Fruit fly (Drosophila melanogaster) whole organism, embryonic: ENCODE measurements around the gene Klp67A.

Experiments used
- Abd-B ChIP-seq: fragments of 200-800 bp; sonication (Bioruptor generic); optimal IDR thresholded peaks from 2 replicates; lab custom pipeline; 2018; ENCODE audit warnings: missing biosample characterization, mild to moderate bottlenecking, missing genetic modification characterization, moderate library complexity
- Bgb ChIP-seq: fragments of 200-800 bp; sonication (Bioruptor generic); IDR thresholded peaks from 2 replicates; pipeline ENCODE4 v1.3.6; 2022; ENCODE audit warnings: missing biosample characterization, missing genetic modification characterization; ENCODE audit not compliant: partially characterized antibody
- CG10209 ChIP-seq: fragments of 200-800 bp; sonication (Bioruptor generic); optimal IDR thresholded peaks from 3 replicates; lab custom pipeline; 2017; ENCODE audit warnings: missing biosample characterization, mild to moderate bottlenecking, missing genetic modification characterization, missing genetic modification reagents
- CG11723 ChIP-seq: fragments of 200-800 bp; sonication (Bioruptor generic); optimal IDR thresholded peaks from 2 replicates; lab custom pipeline; 2017; ENCODE audit warnings: missing biosample characterization, mild to moderate bottlenecking, missing genetic modification characterization
- CG13775 ChIP-seq: fragments of 200-800 bp; sonication (Bioruptor generic); optimal IDR thresholded peaks from 3 replicates; lab custom pipeline; 2017; ENCODE audit warnings: missing biosample characterization, mild to moderate bottlenecking, missing genetic modification characterization
- CG14860 ChIP-seq: fragments of 200-800 bp; sonication (Bioruptor generic); IDR thresholded peaks from 3 replicates; pipeline ENCODE4 v1.3.6; 2022; ENCODE audit warnings: missing biosample characterization, missing genetic modification characterization; ENCODE audit not compliant: partially characterized antibody
- CG16779 ChIP-seq: fragments of 200-800 bp; sonication (Bioruptor generic); IDR thresholded peaks from 2 replicates; pipeline ENCODE4 v1.3.6; 2022; ENCODE audit warnings: missing biosample characterization, missing genetic modification characterization
- CG17359 ChIP-seq: fragments of 200-800 bp; sonication (Bioruptor generic); optimal IDR thresholded peaks from 3 replicates; lab custom pipeline; 2018; ENCODE audit warnings: missing biosample characterization, mild to moderate bottlenecking, missing genetic modification characterization, moderate library complexity
- CG18476 ChIP-seq: fragments of 200-800 bp; sonication (Bioruptor generic); optimal IDR thresholded peaks from 2 replicates; lab custom pipeline; 2016; ENCODE audit warnings: missing biosample characterization, mild to moderate bottlenecking, missing genetic modification characterization
- CG2120 ChIP-seq: fragments of 200-800 bp; sonication (Bioruptor generic); optimal IDR thresholded peaks from 3 replicates; lab custom pipeline; 2016; ENCODE audit warnings: missing biosample characterization, missing genetic modification characterization
- CG32767 ChIP-seq: fragments of 200-800 bp; sonication (Bioruptor generic); IDR thresholded peaks from 2 replicates; pipeline ENCODE4 v1.3.6; 2022; ENCODE audit warnings: missing biosample characterization, missing genetic modification characterization
- CG3995 ChIP-seq: fragments of 200-800 bp; sonication (Bioruptor generic); optimal IDR thresholded peaks from 3 replicates; lab custom pipeline; 2016; ENCODE audit warnings: missing biosample characterization, missing genetic modification characterization
- CG4707 ChIP-seq: fragments of 200-800 bp; sonication (Bioruptor generic); optimal IDR thresholded peaks from 2 replicates; lab custom pipeline; 2018; ENCODE audit warnings: missing biosample characterization, mild to moderate bottlenecking, missing genetic modification characterization, moderate library complexity
- CG5245 ChIP-seq: fragments of 200-800 bp; sonication (Bioruptor generic); optimal IDR thresholded peaks from 3 replicates; lab custom pipeline; 2016; ENCODE audit warnings: missing biosample characterization, missing genetic modification characterization
- CG8290 ChIP-seq, 3 experiments: fragments of 200-800 bp; sonication (Bioruptor generic); optimal IDR thresholded peaks; 2 replicates each; lab custom pipeline; 2016 to 2019; ENCODE audit warnings: missing biosample characterization in 3 of 3, missing genetic modification characterization in 3 of 3, mild to moderate bottlenecking in 2 of 3, moderate library complexity in 1 of 3
- CG9609 ChIP-seq: fragments of 200-800 bp; sonication (Bioruptor generic); optimal IDR thresholded peaks from 3 replicates; lab custom pipeline; 2016; ENCODE audit warnings: missing biosample characterization, missing genetic modification characterization
- Dbx ChIP-seq: fragments of 200-800 bp; sonication (Bioruptor generic); IDR thresholded peaks from 3 replicates; pipeline ENCODE4 v1.3.6; 2022; ENCODE audit warnings: missing biosample characterization, missing genetic modification characterization
- Hmx ChIP-seq: fragments of 200-800 bp; sonication (Bioruptor generic); optimal IDR thresholded peaks from 2 replicates; lab custom pipeline; 2016; ENCODE audit warnings: missing biosample characterization, missing genetic modification characterization
- Hr3 ChIP-seq: fragments of 200-800 bp; sonication (Bioruptor generic); optimal IDR thresholded peaks from 3 replicates; lab custom pipeline; 2016; ENCODE audit warnings: missing biosample characterization, missing genetic modification characterization
- Hsf ChIP-seq: fragments of 200-800 bp; sonication (Bioruptor generic); optimal IDR thresholded peaks from 3 replicates; lab custom pipeline; 2016; ENCODE audit warnings: missing biosample characterization, missing genetic modification characterization
- Mes4 ChIP-seq: fragments of 200-800 bp; sonication (Bioruptor generic); optimal IDR thresholded peaks from 2 replicates; lab custom pipeline; 2016; ENCODE audit warnings: missing biosample characterization, missing genetic modification characterization
- NC2α ChIP-seq: fragments of 200-800 bp; sonication (Bioruptor generic); optimal IDR thresholded peaks from 2 replicates; lab custom pipeline; 2016; ENCODE audit warnings: missing biosample characterization, missing genetic modification characterization
- NFAT ChIP-seq: fragments of 200-800 bp; sonication (Bioruptor generic); IDR thresholded peaks from 2 replicates; pipeline ENCODE4 v1.3.6; 2022; ENCODE audit warnings: missing biosample characterization, missing genetic modification characterization
- Optix ChIP-seq: fragments of 200-800 bp; sonication (Bioruptor generic); IDR thresholded peaks from 3 replicates; pipeline ENCODE4 v1.3.6; 2022; ENCODE audit warnings: missing biosample characterization, missing genetic modification characterization
- Scr ChIP-seq: fragments of 200-800 bp; sonication (Bioruptor generic); IDR thresholded peaks from 2 replicates; pipeline ENCODE4 v1.3.6; 2022; ENCODE audit warnings: missing biosample characterization, missing genetic modification characterization; ENCODE audit not compliant: partially characterized antibody
- Sox100B ChIP-seq: fragments of 200-800 bp; sonication (Bioruptor generic); optimal IDR thresholded peaks from 3 replicates; lab custom pipeline; 2018; ENCODE audit warnings: missing biosample characterization, mild to moderate bottlenecking, missing genetic modification characterization
- Taf1 ChIP-seq: fragments of 200-800 bp; sonication (Bioruptor generic); IDR thresholded peaks from 2 replicates; pipeline ENCODE4 v1.3.6; 2022; ENCODE audit warnings: missing biosample characterization, missing genetic modification characterization
- ab ChIP-seq: fragments of 200-800 bp; sonication (Bioruptor generic); optimal IDR thresholded peaks from 2 replicates; lab custom pipeline; 2016; ENCODE audit warnings: missing biosample characterization, missing genetic modification characterization
- abd-A ChIP-seq: fragments of 200-800 bp; sonication (Bioruptor generic); optimal IDR thresholded peaks from 3 replicates; lab custom pipeline; 2019; ENCODE audit warnings: missing biosample characterization, mild to moderate bottlenecking, missing genetic modification characterization, moderate library complexity
- ara ChIP-seq: fragments of 200-800 bp; sonication (Bioruptor generic); IDR thresholded peaks from 2 replicates; pipeline ENCODE4 v1.3.6; 2022; ENCODE audit warnings: missing biosample characterization, missing genetic modification characterization
- bigmax ChIP-seq: fragments of 200-800 bp; sonication (Bioruptor generic); optimal IDR thresholded peaks from 2 replicates; lab custom pipeline; 2018; ENCODE audit warnings: missing biosample characterization, mild to moderate bottlenecking, missing genetic modification characterization
- chif ChIP-seq, 2 experiments: fragments of 200-800 bp; sonication (Bioruptor generic); optimal IDR thresholded peaks; 3 replicates each; lab custom pipeline; 2016; ENCODE audit warnings: missing biosample characterization in 2 of 2, missing genetic modification characterization in 2 of 2
- danr ChIP-seq: fragments of 200-800 bp; sonication (Bioruptor generic); IDR thresholded peaks from 2 replicates; pipeline ENCODE4 v1.3.6; 2022; ENCODE audit warnings: missing biosample characterization, missing genetic modification characterization
- dpn ChIP-seq, 2 experiments: fragments of 200-800 bp; sonication (Bioruptor generic); optimal IDR thresholded peaks; 3 replicates each; lab custom pipeline; 2016; ENCODE audit warnings: missing biosample characterization in 2 of 2, missing genetic modification characterization in 2 of 2
- esg ChIP-seq: fragments of 200-800 bp; sonication (Bioruptor generic); conservative IDR thresholded peaks from 2 replicates; pipeline ENCODE4 v1.3.6; 2022; ENCODE audit warnings: missing biosample characterization, missing genetic modification characterization
- eyg ChIP-seq: fragments of 200-800 bp; sonication (Bioruptor generic); optimal IDR thresholded peaks from 3 replicates; lab custom pipeline; 2016; ENCODE audit warnings: missing biosample characterization, missing genetic modification characterization
- fu2 ChIP-seq: fragments of 200-800 bp; sonication (Bioruptor generic); optimal IDR thresholded peaks from 2 replicates; lab custom pipeline; 2016; ENCODE audit warnings: missing biosample characterization, missing genetic modification characterization
- h ChIP-seq: fragments of >200 bp; optimal IDR thresholded peaks from 2 replicates; lab custom pipeline; 2017
- klu ChIP-seq: fragments of 200-800 bp; sonication (Bioruptor generic); IDR thresholded peaks from 2 replicates; pipeline ENCODE4 v1.3.6; 2022; ENCODE audit warnings: missing biosample characterization, missing genetic modification characterization
- mirr ChIP-seq: fragments of 200-800 bp; sonication (Bioruptor generic); optimal IDR thresholded peaks from 3 replicates; lab custom pipeline; 2018; ENCODE audit warnings: missing biosample characterization, mild to moderate bottlenecking, missing genetic modification characterization
- nmo ChIP-seq: fragments of 200-800 bp; sonication (Bioruptor generic); optimal IDR thresholded peaks from 2 replicates; lab custom pipeline; 2018; ENCODE audit warnings: missing biosample characterization, mild to moderate bottlenecking, missing genetic modification characterization, moderate library complexity
- pan ChIP-seq, 4 experiments: fragments of >200 bp in 3 of 4; fragments of 200-800 bp in 1 of 4; sonication (Bioruptor generic) in 1 of 4; optimal IDR thresholded peaks in 3 of 4; IDR thresholded peaks in 1 of 4; 2 replicates each; pipeline versions ENCODE4 v1.3.6 to Lab custom; 2017 to 2022; ENCODE audit warnings: missing biosample characterization in 2 of 4, missing genetic modification characterization in 2 of 4, mixed read lengths in 1 of 4
- ro ChIP-seq: fragments of 200-800 bp; sonication (Bioruptor generic); IDR thresholded peaks from 2 replicates; pipeline ENCODE4 v1.3.6; 2022; ENCODE audit warnings: missing biosample characterization, missing genetic modification characterization
- sna ChIP-seq: fragments of 200-800 bp; sonication (Bioruptor generic); IDR thresholded peaks from 2 replicates; pipeline ENCODE4 v1.3.6; 2022; ENCODE audit warnings: missing biosample characterization, missing genetic modification characterization; ENCODE audit not compliant: partially characterized antibody
- stc ChIP-seq: fragments of 200-800 bp; sonication (Bioruptor generic); IDR thresholded peaks from 2 replicates; pipeline ENCODE4 v1.3.6; 2022; ENCODE audit warnings: missing biosample characterization, missing genetic modification characterization
- toy ChIP-seq: fragments of 200-800 bp; sonication (Bioruptor generic); IDR thresholded peaks from 2 replicates; pipeline ENCODE4 v1.3.6; 2022; ENCODE audit warnings: missing biosample characterization, missing genetic modification characterization
- tup ChIP-seq: fragments of 200-800 bp; sonication (Bioruptor generic); optimal IDR thresholded peaks from 2 replicates; lab custom pipeline; 2016; ENCODE audit warnings: missing biosample characterization, mild to moderate bottlenecking, missing genetic modification characterization, moderate library complexity
- vvl ChIP-seq: fragments of 200-800 bp; sonication (Bioruptor generic); IDR thresholded peaks from 2 replicates; pipeline ENCODE4 v1.3.6; 2022; ENCODE audit warnings: missing biosample characterization, missing genetic modification characterization
- zfh2 ChIP-seq: fragments of 200-800 bp; sonication (Bioruptor generic); optimal IDR thresholded peaks from 2 replicates; lab custom pipeline; 2016; ENCODE audit warnings: missing biosample characterization, missing genetic modification characterization

Klp67A gene

dm6 chr3L:9402157-9402890 is 35.5 kb upstream of the Klp67A start, which contains the start of gene eIF4E1 (continued):
- TF ChIP-seq abd-A (tag; lab: Kevin White, UChicago): no peak
- peak; percentile 76 for TF ChIP-seq Scr (GFP tag; lab: Robert Waterston, UW)
- TF ChIP-seq Abd-B (GFP tag; lab: Kevin White, UChicago): no peak
- TF ChIP-seq Sox100B (GFP tag; lab: Kevin White, UChicago): no peak
- peak; percentile 4; the same call in 1 of the 2 replicates for TF ChIP-seq vvl (GFP tag; lab: Robert Waterston, UW)
- no peak for TF ChIP-seq Hr3 (GFP tag; lab: Kevin White, UChicago)
- TF ChIP-seq CG14860 (GFP tag; lab: Robert Waterston, UW): peak; percentile 36; the same call in 2 of the 3 replicates
- no peak for TF ChIP-seq CG9609 (GFP tag; lab: Kevin White, UChicago)
- no peak for TF ChIP-seq eyg (GFP tag; lab: Kevin White, UChicago)
- TF ChIP-seq CG8290 (GFP tag; optimal IDR thresholded peaks at IDR 0.05; lab: Kevin White, UChicago): peak; percentile 30
- TF ChIP-seq CG8290 (tag; optimal IDR thresholded peaks at IDR 0.05; lab: Kevin White, UChicago): peak in 1 of 2 experiments; percentile 55
- TF ChIP-seq tup: no peak
- TF ChIP-seq bigmax (GFP tag; lab: Kevin White, UChicago): peak; percentile 14
- TF ChIP-seq CG11723 (GFP tag; lab: Kevin White, UChicago): no peak
- peak in 1 of 2 experiments; percentile 62 for TF ChIP-seq dpn (GFP tag; optimal IDR thresholded peaks at IDR 0.05; lab: Kevin White, UChicago)
- 0 out of 3 replicates have a peak, but pooled peaks have one; percentile 21 for TF ChIP-seq Dbx (GFP tag; lab: Robert Waterston, UW)
- TF ChIP-seq Hsf: peak; percentile 13
- no peak for TF ChIP-seq h (lab: Kevin White, UChicago)
- TF ChIP-seq CG13775 (GFP tag; lab: Kevin White, UChicago): peak; percentile 8
- TF ChIP-seq danr (GFP tag; lab: Robert Waterston, UW): no peak
- no peak for TF ChIP-seq CG5245
- TF ChIP-seq chif (GFP tag; optimal IDR thresholded peaks at IDR 0.05; lab: Kevin White, UChicago): peak in 1 of 2 experiments; percentile 4
- 0 out of 2 replicates have a peak, but pooled peaks have one; percentile 14 for TF ChIP-seq klu (GFP tag; lab: Robert Waterston, UW)
- TF ChIP-seq mirr (GFP tag; lab: Kevin White, UChicago): no peak
- TF ChIP-seq toy: no peak
- TF ChIP-seq fu2: no peak
- TF ChIP-seq CG10209: no peak
- TF ChIP-seq Taf1 (GFP tag; lab: Robert Waterston, UW): no peak
- TF ChIP-seq zfh2 (GFP tag; lab: Kevin White, UChicago): peak; percentile 16
- no peak for TF ChIP-seq pan (optimal IDR thresholded peaks at IDR 0.05; lab: Kevin White, UChicago)
- no peak for TF ChIP-seq pan (GFP tag; optimal IDR thresholded peaks at IDR 0.05 in 1 of 2, IDR thresholded peaks at IDR 0.05 in 1 of 2)
- peak; percentile 13 for TF ChIP-seq CG2120 (GFP tag; lab: Kevin White, UChicago)
- no peak for TF ChIP-seq ro
- no peak for TF ChIP-seq esg
- no peak for TF ChIP-seq ara (GFP tag; lab: Robert Waterston, UW)
- no peak for TF ChIP-seq Mes4 (GFP tag; lab: Kevin White, UChicago)
- TF ChIP-seq CG17359 (tag; lab: Kevin White, UChicago): no peak
- TF ChIP-seq CG4707: no peak
- TF ChIP-seq CG32767: no peak
- TF ChIP-seq CG16779 (GFP tag; lab: Robert Waterston, UW): no peak
- TF ChIP-seq stc (GFP tag; lab: Robert Waterston, UW): peak; percentile 4; the same call in 1 of the 2 replicates
- no peak for TF ChIP-seq Optix (GFP tag; lab: Robert Waterston, UW)
- TF ChIP-seq CG3995: no peak
- TF ChIP-seq NC2α: no peak
- TF ChIP-seq CG18476 (GFP tag; lab: Kevin White, UChicago): no peak
- no peak for TF ChIP-seq ab (GFP tag; lab: Kevin White, UChicago)
- TF ChIP-seq nmo: peak; percentile 53
- TF ChIP-seq Bgb (GFP tag; lab: Robert Waterston, UW): peak; percentile 86
- peak; percentile 54; the same call in 1 of the 2 replicates for TF ChIP-seq NFAT (GFP tag; lab: Robert Waterston, UW)
- TF ChIP-seq Hmx (GFP tag; lab: Kevin White, UChicago): no peak
- TF ChIP-seq sna: no peak
